Worm (Caenorhabditis elegans): ENCODE data around the gene larp-1.

DNA sequence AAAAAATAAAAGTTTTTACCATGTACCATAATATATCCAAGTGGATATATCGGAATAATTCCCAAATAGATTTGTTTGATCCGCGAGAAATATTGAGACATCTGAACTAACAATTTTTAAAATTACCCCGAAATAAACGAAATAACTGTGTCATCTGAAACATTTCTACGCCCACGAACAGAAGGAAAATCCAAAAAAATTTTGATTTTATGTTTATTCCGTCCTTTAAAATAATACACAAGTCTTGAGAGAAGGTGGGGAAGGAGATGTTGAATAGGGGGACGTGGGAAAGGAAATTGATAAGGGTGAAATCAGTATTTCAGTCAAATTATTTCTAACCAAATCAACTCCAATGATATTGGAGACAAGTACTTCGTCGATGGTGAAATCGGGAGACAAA lies 8.7 kb downstream of the larp-1 start, which contains the start of gene R144.11:
- no peak for TF ChIP-seq pha-4 (tag; optimal IDR thresholded peaks at IDR 0.05)
- no peak for TF ChIP-seq F49E8.2 (tag; optimal IDR thresholded peaks at IDR 0.05; ENCODE audit: insufficient read depth)
- no peak for TF ChIP-seq F39B2.1 (GFP tag; IDR thresholded peaks at IDR 0.05)
- TF ChIP-seq madf-3 (GFP tag; IDR thresholded peaks at IDR 0.05) = no peak
- TF ChIP-seq gei-17 (GFP tag; optimal IDR thresholded peaks at IDR 0.05) = no peak
- no peak for TF ChIP-seq madf-8 (GFP tag; conservative IDR thresholded peaks at IDR 0.05)
- no peak for TF ChIP-seq ceh-27 (GFP tag; optimal IDR thresholded peaks at IDR 0.05)
- no peak for TF ChIP-seq unc-62 (GFP tag; optimal IDR thresholded peaks at IDR 0.05)
- no peak for TF ChIP-seq tlf-1 (GFP tag; optimal IDR thresholded peaks at IDR 0.05)
- no peak for TF ChIP-seq K12H6.12 (tag; optimal IDR thresholded peaks at IDR 0.05)
- no peak for TF ChIP-seq F10E7.11 (tag; optimal IDR thresholded peaks at IDR 0.05)
- no peak for TF ChIP-seq egrh-3 (GFP tag; IDR thresholded peaks at IDR 0.05)
